Worm (Caenorhabditis elegans) whole organism, L4 larva: ENCODE measurements around the gene nlp-59.

Experiments
- D1046.2 ChIP-seq: fragments of 200-800 bp; sonication (Bioruptor generic); IDR thresholded peaks from 2 replicates; pipeline ENCODE4 v1.3.6; 2022; ENCODE audit warnings: missing genetic modification characterization, missing compliant biosample characterization
- F49E8.2 ChIP-seq: sonication (generic microtip); optimal IDR thresholded peaks from 2 replicates; lab custom pipeline; 2016; ENCODE audit warnings: missing compliant biosample characterization, mild to moderate bottlenecking, missing genetic modification characterization, borderline replicate concordance
- R02D3.7 ChIP-seq: fragments of 150-350 bp; sonication (generic microtip); optimal IDR thresholded peaks from 3 replicates; lab custom pipeline; 2014; ENCODE audit warnings: missing biosample characterization, missing genetic modification characterization
- T20F7.1 ChIP-seq: fragments of 200-800 bp; sonication (Bioruptor generic); optimal IDR thresholded peaks from 2 replicates; lab custom pipeline; 2018; ENCODE audit warnings: mild to moderate bottlenecking, missing genetic modification characterization, missing compliant biosample characterization
- T26A8.4 ChIP-seq: fragments of 200-800 bp; sonication (Bioruptor generic); IDR thresholded peaks from 2 replicates; pipeline ENCODE4 v1.3.6; 2022; ENCODE audit warnings: missing genetic modification characterization, missing compliant biosample characterization
- Y48G9A.11 ChIP-seq: fragments of 200-800 bp; sonication (Bioruptor generic); IDR thresholded peaks from 2 replicates; pipeline ENCODE4 v1.3.6; 2022; ENCODE audit warnings: missing genetic modification reagents, missing genetic modification characterization, missing compliant biosample characterization
- Y5F2A.4 ChIP-seq: fragments of 200-800 bp; sonication (Bioruptor generic); optimal IDR thresholded peaks from 2 replicates; lab custom pipeline; 2018; ENCODE audit warnings: mild to moderate bottlenecking, missing genetic modification characterization, missing compliant biosample characterization
- Y75B8A.6 ChIP-seq: fragments of 200-800 bp; sonication (Bioruptor generic); IDR thresholded peaks from 2 replicates; pipeline ENCODE4 v1.3.6; 2022; ENCODE audit warnings: missing genetic modification reagents, missing genetic modification characterization, missing compliant biosample characterization
- aha-1 ChIP-seq: fragments of 150-350 bp; peaks from one replicate; lab custom pipeline; 2014; ENCODE audit warnings: missing biosample characterization, missing genetic modification characterization
- ceh-44 ChIP-seq: fragments of 200-800 bp; sonication (Bioruptor generic); IDR thresholded peaks from 2 replicates; pipeline ENCODE4 v1.3.6; 2022; ENCODE audit warnings: missing genetic modification reagents, missing genetic modification characterization, missing compliant biosample characterization
- ceh-82 ChIP-seq: sonication (generic microtip); optimal IDR thresholded peaks from 2 replicates; lab custom pipeline; 2017; ENCODE audit warnings: missing biosample characterization, missing genetic modification characterization
- ces-1 ChIP-seq: fragments of 150-350 bp; sonication (generic microtip); optimal IDR thresholded peaks from 4 replicates; lab custom pipeline; 2014; ENCODE audit warnings: missing biosample characterization, missing genetic modification reagents, missing genetic modification characterization
- daf-16 ChIP-seq, 3 experiments: sonication (generic microtip); optimal IDR thresholded peaks; 2 replicates each; lab custom pipeline; 2016 to 2017; ENCODE audit warnings: missing genetic modification characterization in 3 of 3, missing genetic modification reagents in 3 of 3, mild to moderate bottlenecking in 2 of 3, missing compliant biosample characterization in 2 of 3, missing biosample characterization in 1 of 3, moderate library complexity in 1 of 3
- daf-19 ChIP-seq: fragments of 200-800 bp; sonication (Bioruptor generic); conservative IDR thresholded peaks from 2 replicates; pipeline ENCODE4 v1.3.6; 2022; ENCODE audit warnings: missing genetic modification characterization, missing compliant biosample characterization
- daf-8 ChIP-seq: fragments of 200-800 bp; sonication (Bioruptor generic); IDR thresholded peaks from 2 replicates; pipeline ENCODE4 v1.3.6; 2022; ENCODE audit warnings: missing genetic modification characterization, missing compliant biosample characterization
- dmd-6 ChIP-seq: fragments of 200-800 bp; sonication (Bioruptor generic); IDR thresholded peaks from 2 replicates; pipeline ENCODE4 v1.3.6; 2022; ENCODE audit warnings: missing genetic modification reagents, missing genetic modification characterization, missing compliant biosample characterization
- dmd-8 ChIP-seq: fragments of 200-800 bp; sonication (Bioruptor generic); IDR thresholded peaks from 2 replicates; pipeline ENCODE4 v1.3.6; 2022; ENCODE audit warnings: missing genetic modification characterization, missing compliant biosample characterization
- dpl-1 ChIP-seq: fragments of 150-350 bp; optimal IDR thresholded peaks from 2 replicates; lab custom pipeline; 2014; ENCODE audit warnings: missing biosample characterization, missing genetic modification reagents, missing genetic modification characterization
- egl-27 ChIP-seq: sonication (generic microtip); optimal IDR thresholded peaks from 3 replicates; lab custom pipeline; 2017; ENCODE audit warnings: missing biosample characterization, missing genetic modification reagents, missing genetic modification characterization
- hlh-11 ChIP-seq: fragments of 200-800 bp; sonication (Bioruptor generic); optimal IDR thresholded peaks from 2 replicates; lab custom pipeline; 2018; ENCODE audit warnings: mild to moderate bottlenecking, missing genetic modification characterization, missing compliant biosample characterization
- hlh-30 ChIP-seq: sonication (generic microtip); optimal IDR thresholded peaks from 2 replicates; lab custom pipeline; 2017; ENCODE audit warnings: antibody characterized with exemption, mild to moderate bottlenecking, missing genetic modification characterization, missing compliant biosample characterization; ENCODE audit not compliant: insufficient read depth
- hmg-1.1 ChIP-seq: fragments of 200-800 bp; sonication (Bioruptor generic); IDR thresholded peaks from 2 replicates; pipeline ENCODE4 v1.3.6; 2022; ENCODE audit warnings: missing genetic modification reagents, missing genetic modification characterization, missing compliant biosample characterization
- jun-1 ChIP-seq: fragments of 150-350 bp; optimal IDR thresholded peaks from 2 replicates; lab custom pipeline; 2014; ENCODE audit warnings: missing biosample characterization, missing genetic modification reagents, missing genetic modification characterization
- lin-13 ChIP-seq: fragments of 150-350 bp; optimal IDR thresholded peaks from 2 replicates; lab custom pipeline; 2014; ENCODE audit warnings: missing biosample characterization, missing genetic modification reagents, missing genetic modification characterization
- lin-38 ChIP-seq: fragments of 200-800 bp; sonication (Bioruptor generic); IDR thresholded peaks from 2 replicates; pipeline ENCODE4 v1.3.6; 2022; ENCODE audit warnings: missing genetic modification reagents, missing genetic modification characterization, missing compliant biosample characterization
- madf-5 ChIP-seq, 2 experiments: fragments of 200-800 bp; sonication (Bioruptor generic); IDR thresholded peaks; 2 replicates each; pipeline ENCODE4 v1.3.6; 2022; ENCODE audit warnings: missing compliant biosample characterization in 2 of 2, missing genetic modification characterization in 2 of 2
- madf-9 ChIP-seq: fragments of 200-800 bp; sonication (Bioruptor generic); conservative IDR thresholded peaks from 2 replicates; pipeline ENCODE4 v1.3.6; 2022; ENCODE audit warnings: missing genetic modification reagents, missing genetic modification characterization, missing compliant biosample characterization
- mdt-29 ChIP-seq: fragments of 200-800 bp; sonication (Bioruptor generic); IDR thresholded peaks from 2 replicates; pipeline ENCODE4 v1.3.6; 2022; ENCODE audit warnings: missing genetic modification reagents, missing genetic modification characterization, missing compliant biosample characterization
- mxl-2 ChIP-seq: fragments of 200-800 bp; sonication (Bioruptor generic); conservative IDR thresholded peaks from 2 replicates; pipeline ENCODE4 v1.3.6; 2022; ENCODE audit warnings: missing genetic modification reagents, missing genetic modification characterization, missing compliant biosample characterization
- mxl-3 ChIP-seq: fragments of 200-800 bp; sonication (Bioruptor generic); optimal IDR thresholded peaks from 2 replicates; lab custom pipeline; 2018; ENCODE audit warnings: mild to moderate bottlenecking, missing genetic modification characterization, missing compliant biosample characterization
- nhr-102 ChIP-seq: sonication (generic microtip); optimal IDR thresholded peaks from 2 replicates; lab custom pipeline; 2016; ENCODE audit warnings: mild to moderate bottlenecking, missing genetic modification characterization, moderate library complexity, missing compliant biosample characterization
- nhr-11 ChIP-seq: fragments of 150-350 bp; optimal IDR thresholded peaks from 2 replicates; lab custom pipeline; 2014; ENCODE audit warnings: missing biosample characterization, missing genetic modification characterization
- nhr-237 ChIP-seq: sonication (generic microtip); optimal IDR thresholded peaks from 2 replicates; lab custom pipeline; 2017; ENCODE audit warnings: missing biosample characterization, missing genetic modification characterization
- nhr-25 ChIP-seq: sonication (generic microtip); optimal IDR thresholded peaks from 2 replicates; lab custom pipeline; 2017; ENCODE audit warnings: missing genetic modification characterization, mild to moderate bottlenecking, missing compliant biosample characterization, antibody characterized with exemption, moderate library complexity, borderline replicate concordance; ENCODE audit not compliant: insufficient read depth
- nhr-28 ChIP-seq: fragments of 150-350 bp; optimal IDR thresholded peaks from 2 replicates; lab custom pipeline; 2014; ENCODE audit warnings: missing biosample characterization, missing genetic modification characterization
- nhr-77 ChIP-seq: fragments of 150-350 bp; optimal IDR thresholded peaks from 2 replicates; lab custom pipeline; 2014; ENCODE audit warnings: missing biosample characterization, missing genetic modification characterization
- pqm-1 ChIP-seq: sonication (generic microtip); optimal IDR thresholded peaks from 2 replicates; lab custom pipeline; 2017; ENCODE audit warnings: missing biosample characterization, missing genetic modification characterization
- rbr-2 ChIP-seq: sonication (generic microtip); optimal IDR thresholded peaks from 2 replicates; lab custom pipeline; 2016; ENCODE audit warnings: missing genotype, missing genetic modification characterization, missing compliant biosample characterization
- sdz-12 ChIP-seq: fragments of 200-800 bp; sonication (Bioruptor generic); optimal IDR thresholded peaks from 2 replicates; lab custom pipeline; 2018; ENCODE audit warnings: mild to moderate bottlenecking, missing genetic modification characterization, missing compliant biosample characterization
- set-16 ChIP-seq: fragments of 200-800 bp; sonication (Bioruptor generic); IDR thresholded peaks from 2 replicates; pipeline ENCODE4 v1.3.6; 2022; ENCODE audit warnings: missing genetic modification reagents, missing genetic modification characterization, missing compliant biosample characterization
- spr-3 ChIP-seq: fragments of 200-800 bp; sonication (Bioruptor generic); optimal IDR thresholded peaks from 2 replicates; lab custom pipeline; 2018; ENCODE audit warnings: mild to moderate bottlenecking, missing genetic modification characterization, missing compliant biosample characterization
- tag-97 ChIP-seq: fragments of 200-800 bp; sonication (Bioruptor generic); IDR thresholded peaks from 2 replicates; pipeline ENCODE4 v1.3.6; 2022; ENCODE audit warnings: missing genetic modification characterization, missing compliant biosample characterization
- unc-62 ChIP-seq, 3 experiments: fragments of 150-350 bp in 1 of 3; sonication (generic microtip); optimal IDR thresholded peaks in 2 of 3; peaks in 1 of 3; 1 replicate in 1 of 3; 2 replicates in 2 of 3; lab custom pipeline; 2014 to 2017; ENCODE audit warnings: missing biosample characterization in 3 of 3, missing genetic modification characterization in 3 of 3, missing genetic modification reagents in 3 of 3, missing genotype in 1 of 3
- zfp-3 ChIP-seq: fragments of 200-800 bp; sonication (Bioruptor generic); conservative IDR thresholded peaks from 2 replicates; pipeline ENCODE4 v1.3.6; 2022; ENCODE audit warnings: missing genetic modification reagents, missing genetic modification characterization, missing compliant biosample characterization
- zip-11 ChIP-seq: fragments of 200-800 bp; sonication (Bioruptor generic); IDR thresholded peaks from 2 replicates; pipeline ENCODE4 v1.3.6; 2022; ENCODE audit warnings: missing genetic modification characterization, missing compliant biosample characterization

nlp-59 gene

DNA sequence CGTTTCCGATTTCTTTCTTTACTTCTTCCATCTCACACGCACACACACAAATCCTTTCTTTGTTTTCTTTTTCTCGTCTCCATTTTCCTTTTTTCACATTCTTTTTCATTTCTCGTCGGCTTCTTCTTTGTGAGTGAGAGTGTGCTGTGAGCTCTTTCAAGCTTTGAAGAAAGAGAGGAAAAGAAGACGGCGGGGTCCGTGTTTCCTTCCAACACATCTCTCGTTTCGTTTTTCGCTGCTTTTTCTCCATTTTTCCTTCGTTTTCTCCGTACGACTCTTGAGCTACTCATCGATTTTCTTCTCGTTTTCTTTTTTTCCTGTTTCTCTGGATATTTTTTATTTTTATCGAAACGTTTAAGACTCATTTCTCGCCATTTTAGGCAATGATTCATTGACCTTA lies 41.1 kb upstream of the nlp-59 start (continued):
- TF ChIP-seq tag-97 (GFP tag; lab: Robert Waterston, UW) (no peak), R02D3.7 (tag; lab: Kevin White, UChicago) (no peak), aha-1 (tag; lab: Kevin White, UChicago) (peak; percentile 76), madf-5 (GFP tag; IDR thresholded peaks at IDR 0.05; lab: Robert Waterston, UW) (no peak), ces-1 (no peak), nhr-11 (tag; lab: Kevin White, UChicago) (peak; percentile 40), zip-11 (GFP tag; lab: Robert Waterston, UW) (no peak), T26A8.4 (GFP tag; lab: Robert Waterston, UW) (no peak), ceh-82 (tag; lab: Kevin White, UChicago) (no peak), mxl-3 (GFP tag; lab: Kevin White, UChicago) (no peak), madf-9 (no peak)

DNA sequence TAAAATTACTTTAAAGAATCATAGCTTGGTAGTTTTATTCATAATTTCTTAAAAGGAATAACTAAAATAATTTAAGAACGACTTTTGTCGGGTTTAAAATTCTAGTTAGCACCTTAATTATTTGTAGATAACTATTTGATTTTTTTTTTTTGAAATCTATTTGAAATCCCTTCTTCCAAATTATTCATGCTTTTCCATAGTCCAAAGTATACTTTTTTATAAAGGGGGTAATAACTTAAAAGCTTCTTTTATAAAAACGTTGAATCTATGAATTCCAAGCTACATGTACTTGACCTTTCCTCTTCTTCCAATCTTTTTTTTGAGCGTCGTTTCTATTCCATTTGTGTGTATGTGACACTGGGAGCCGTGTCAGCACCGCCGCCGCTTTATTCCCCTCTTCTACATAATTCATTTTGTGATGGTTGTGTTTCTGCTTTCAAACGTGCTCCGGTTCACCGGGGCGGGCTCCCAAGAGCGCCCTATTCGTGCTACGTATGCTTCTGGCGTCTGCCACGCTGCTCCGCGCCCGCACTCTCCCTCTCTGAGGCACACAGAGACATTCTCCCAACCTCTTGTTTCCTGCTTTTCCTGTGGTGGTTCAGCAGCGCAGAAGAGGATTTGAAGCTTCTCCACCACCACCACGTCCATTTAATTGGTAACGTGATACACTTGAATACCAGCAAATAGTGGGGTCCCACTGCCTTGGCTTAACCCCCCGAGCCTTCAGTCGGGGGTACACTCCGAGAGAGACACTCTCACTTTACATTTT lies 37.6 kb upstream of the nlp-59 start:
- TF ChIP-seq hmg-1.1 (GFP tag; lab: Robert Waterston, UW) (peak; percentile 47; the same call in 1 of the 2 replicates), set-16 (peak; percentile 73), Y75B8A.6 (GFP tag; lab: Robert Waterston, UW) (0 out of 2 replicates have a peak, but pooled peaks have one; percentile 24), hlh-30 (tag; lab: Kevin White, UChicago) (no peak), aha-1 (tag; lab: Kevin White, UChicago) (peak; percentile 95)

DNA sequence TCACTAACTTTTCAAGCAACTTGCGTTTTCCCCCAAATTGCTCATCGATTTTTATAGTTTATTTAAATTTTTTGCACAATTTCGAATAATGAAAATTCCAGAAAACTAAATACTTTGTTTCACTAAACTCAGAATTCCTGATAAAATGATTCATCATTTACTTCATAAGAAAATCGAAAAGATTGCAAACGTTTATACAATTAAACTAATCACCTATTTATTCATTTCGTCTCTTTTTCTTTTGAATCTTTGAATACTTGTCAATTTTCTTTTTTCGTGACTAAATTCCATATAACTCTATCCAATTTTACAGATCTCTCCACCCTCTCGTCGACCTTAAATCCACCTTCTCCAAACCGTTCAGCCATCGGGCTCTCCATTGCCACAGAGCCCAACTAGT lies 34.6 kb upstream of the nlp-59 start, which contains the start of gene C30G7.2:
Gene C30G7.2 (plus strand): TSS at position 301 of the 400 bp plus-strand sequence.
- TF ChIP-seq unc-62 (GFP tag; optimal IDR thresholded peaks at IDR 0.05 in 1 of 2; lab: Kevin White, UChicago) = no peak
- no peak for TF ChIP-seq unc-62 (tag; optimal IDR thresholded peaks at IDR 0.05; lab: Kevin White, UChicago)
- TF ChIP-seq nhr-77 = no peak
- no peak for TF ChIP-seq dmd-8 (GFP tag; lab: Robert Waterston, UW)
- no peak for TF ChIP-seq hlh-11 (tag; lab: Kevin White, UChicago)
- no peak for TF ChIP-seq dmd-6
- TF ChIP-seq nhr-237 = no peak
- no peak for TF ChIP-seq Y5F2A.4 (GFP tag; lab: Kevin White, UChicago)
- no peak for TF ChIP-seq jun-1 (tag; lab: Kevin White, UChicago)
- no peak for TF ChIP-seq ceh-44
- no peak for TF ChIP-seq daf-19
- TF ChIP-seq pqm-1 (tag; lab: Kevin White, UChicago) = no peak
- no peak for TF ChIP-seq mxl-2
- no peak for TF ChIP-seq dpl-1 (GFP tag; lab: Kevin White, UChicago)
- TF ChIP-seq zfp-3 (GFP tag; lab: Robert Waterston, UW) = no peak
- no peak for TF ChIP-seq aha-1 (tag; lab: Kevin White, UChicago)
- no peak for TF ChIP-seq Y48G9A.11 (GFP tag; lab: Robert Waterston, UW)
- TF ChIP-seq nhr-25 (tag; lab: Kevin White, UChicago) = no peak
- no peak for TF ChIP-seq lin-13
- TF ChIP-seq sdz-12 = no peak
- TF ChIP-seq mdt-29 = no peak
- TF ChIP-seq, all 104 proteins: peak for 0

DNA sequence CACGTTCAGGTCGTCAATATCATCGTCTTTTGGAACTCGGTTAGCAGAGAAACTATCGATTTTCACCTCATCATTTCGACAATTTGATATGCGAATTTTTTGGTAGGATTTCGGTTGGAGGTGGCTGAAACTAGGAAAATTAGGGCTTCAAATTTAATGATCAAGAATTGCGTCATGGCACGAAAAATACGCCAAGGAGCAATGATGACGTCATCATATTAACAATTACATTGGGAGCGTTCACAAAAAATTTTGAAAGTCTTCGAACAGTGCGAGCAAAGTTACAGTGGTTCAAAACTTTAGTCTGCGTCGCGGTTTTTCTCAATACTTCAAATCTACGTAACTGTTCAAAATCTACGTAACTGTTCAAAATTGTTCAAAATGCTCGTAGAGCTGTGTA lies 28.3 kb upstream of the nlp-59 start:
- TF ChIP-seq Y48G9A.11 (GFP tag; lab: Robert Waterston, UW) (no peak), spr-3 (GFP tag; lab: Kevin White, UChicago) (no peak), nhr-28 (no peak), jun-1 (tag; lab: Kevin White, UChicago) (no peak), rbr-2 (tag; lab: Kevin White, UChicago) (no peak), D1046.2 (GFP tag; lab: Robert Waterston, UW) (no peak), F49E8.2 (tag; lab: Kevin White, UChicago) (no peak), egl-27 (tag; lab: Kevin White, UChicago) (no peak), T20F7.1 (no peak), daf-16 (GFP tag; optimal IDR thresholded peaks at IDR 0.05; lab: Kevin White, UChicago) (no peak), daf-16 (tag; optimal IDR thresholded peaks at IDR 0.05; lab: Kevin White, UChicago) (no peak), madf-5 (GFP tag; IDR thresholded peaks at IDR 0.05; lab: Robert Waterston, UW) (no peak), nhr-102 (tag; lab: Kevin White, UChicago) (no peak), lin-38 (GFP tag; lab: Robert Waterston, UW) (no peak), mxl-3 (GFP tag; lab: Kevin White, UChicago) (no peak), Y5F2A.4 (GFP tag; lab: Kevin White, UChicago) (no peak), dpl-1 (GFP tag; lab: Kevin White, UChicago) (no peak), daf-8 (no peak)
